Worm (Caenorhabditis elegans): ENCODE results near the gene gop-3.

DNA sequence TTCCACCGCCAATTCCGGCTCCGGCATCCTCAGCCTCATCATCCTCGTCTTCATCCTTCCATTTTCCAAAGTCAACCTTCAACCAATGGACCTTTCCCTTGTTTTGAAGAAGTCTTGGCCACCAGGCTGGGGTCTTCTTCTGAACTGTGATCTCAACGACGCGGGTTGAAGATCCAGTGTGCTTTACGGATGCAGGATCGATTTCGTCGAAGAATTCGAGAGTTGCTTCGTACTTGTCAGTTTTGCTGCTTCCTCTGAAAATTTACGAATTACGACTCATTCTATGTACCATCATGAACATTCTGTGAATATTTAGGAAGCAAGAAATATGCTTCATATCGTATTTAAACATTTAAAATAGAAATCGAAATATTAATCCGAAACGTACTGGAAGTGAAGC, 13.8 kb downstream of the gop-3 start:
- no peak for TF ChIP-seq blmp-1 (tag; optimal IDR thresholded peaks at IDR 0.05)
- no peak for TF ChIP-seq pha-4 (tag; optimal IDR thresholded peaks at IDR 0.05)
- no peak for TF ChIP-seq unc-62 (GFP tag; optimal IDR thresholded peaks at IDR 0.05)
- TF ChIP-seq elt-1 (tag; optimal IDR thresholded peaks at IDR 0.05; ENCODE audit: borderline replicate concordance, insufficient read depth), result no peak
- no peak for TF ChIP-seq mab-5 (tag; optimal IDR thresholded peaks at IDR 0.05)
- no peak for TF ChIP-seq bed-3 (GFP tag; optimal IDR thresholded peaks at IDR 0.05)
- no peak for TF ChIP-seq lsy-2 (tag; optimal IDR thresholded peaks at IDR 0.05)
- no peak for TF ChIP-seq nhr-12 (tag; optimal IDR thresholded peaks at IDR 0.05)
- no peak for TF ChIP-seq nhr-2 (tag; optimal IDR thresholded peaks at IDR 0.05)
